Worm (Caenorhabditis elegans) whole organism, L2 larva: ENCODE measurements around the gene T01B6.1.

Experiments
- F13H6.1 ChIP-seq: sonication (generic microtip); optimal IDR thresholded peaks from 2 replicates; lab custom pipeline; 2016; ENCODE audit warnings: missing genetic modification characterization, missing compliant biosample characterization
- R02D3.7 ChIP-seq: fragments of 150-350 bp; optimal IDR thresholded peaks from 2 replicates; lab custom pipeline; 2014; ENCODE audit warnings: missing biosample characterization, missing genetic modification characterization
- Y55F3AM.14 ChIP-seq: fragments of 200-800 bp; sonication (Bioruptor generic); optimal IDR thresholded peaks from 2 replicates; lab custom pipeline; 2018; ENCODE audit warnings: mild to moderate bottlenecking, missing genetic modification characterization, missing compliant biosample characterization
- ZK546.5 ChIP-seq: sonication (generic microtip); optimal IDR thresholded peaks from 2 replicates; lab custom pipeline; 2017; ENCODE audit warnings: missing biosample characterization, missing genetic modification characterization
- alr-1 ChIP-seq: fragments of 150-350 bp; optimal IDR thresholded peaks from 2 replicates; lab custom pipeline; 2014; ENCODE audit warnings: missing biosample characterization, missing genetic modification characterization
- aly-2 ChIP-seq: fragments of 150-350 bp; optimal IDR thresholded peaks from 2 replicates; lab custom pipeline; 2014; ENCODE audit warnings: missing biosample characterization, missing genetic modification characterization
- blmp-1 ChIP-seq: sonication (generic microtip); optimal IDR thresholded peaks from 2 replicates; lab custom pipeline; 2017; ENCODE audit warnings: missing genetic modification characterization, mild to moderate bottlenecking, missing compliant biosample characterization, antibody characterized with exemption, moderate library complexity; ENCODE audit not compliant: insufficient read depth
- crh-2 ChIP-seq: sonication (generic microtip); optimal IDR thresholded peaks from 2 replicates; lab custom pipeline; 2017; ENCODE audit warnings: missing biosample characterization, missing genetic modification characterization
- egl-27 ChIP-seq: sonication (generic microtip); optimal IDR thresholded peaks from 3 replicates; lab custom pipeline; 2017; ENCODE audit warnings: missing biosample characterization, missing genetic modification reagents, missing genetic modification characterization
- elt-3 ChIP-seq: sonication (generic microtip); optimal IDR thresholded peaks from 2 replicates; lab custom pipeline; 2017; ENCODE audit warnings: missing biosample characterization, missing genetic modification characterization
- fos-1 ChIP-seq: fragments of 150-350 bp; optimal IDR thresholded peaks from 2 replicates; lab custom pipeline; 2014; ENCODE audit warnings: missing biosample characterization, missing genetic modification characterization
- gmeb-1 ChIP-seq: fragments of 150-350 bp; optimal IDR thresholded peaks from 2 replicates; lab custom pipeline; 2014; ENCODE audit warnings: missing biosample characterization, missing genetic modification characterization
- lin-11 ChIP-seq: fragments of 150-350 bp; sonication (generic microtip); optimal IDR thresholded peaks from 2 replicates; lab custom pipeline; 2014; ENCODE audit warnings: missing biosample characterization, missing genetic modification characterization, inconsistent platforms, mixed read lengths
- lin-13 ChIP-seq: fragments of 150-350 bp; optimal IDR thresholded peaks from 2 replicates; lab custom pipeline; 2014; ENCODE audit warnings: missing biosample characterization, missing genetic modification reagents, missing genetic modification characterization
- lin-39 ChIP-seq: fragments of 150-350 bp; optimal IDR thresholded peaks from 2 replicates; lab custom pipeline; 2014; ENCODE audit warnings: missing biosample characterization, missing genetic modification reagents, missing genetic modification characterization
- mbf-1 ChIP-seq: sonication (generic microtip); optimal IDR thresholded peaks from 2 replicates; lab custom pipeline; 2017; ENCODE audit warnings: missing biosample characterization, missing genetic modification characterization
- mdl-1 ChIP-seq, 2 experiments: fragments of 150-350 bp in 1 of 2; sonication (generic microtip) in 1 of 2; optimal IDR thresholded peaks; 2 replicates each; lab custom pipeline; 2017; ENCODE audit warnings: missing biosample characterization in 2 of 2, missing genetic modification characterization in 2 of 2
- nhr-10 ChIP-seq: sonication (generic microtip); optimal IDR thresholded peaks from 2 replicates; lab custom pipeline; 2017; ENCODE audit warnings: missing biosample characterization, missing genetic modification characterization
- nhr-11 ChIP-seq: fragments of 150-350 bp; optimal IDR thresholded peaks from 2 replicates; lab custom pipeline; 2014; ENCODE audit warnings: missing biosample characterization, missing genetic modification characterization
- nhr-129 ChIP-seq: fragments of 150-350 bp; optimal IDR thresholded peaks from 2 replicates; lab custom pipeline; 2014; ENCODE audit warnings: missing biosample characterization, missing genetic modification characterization
- nhr-21 ChIP-seq: fragments of 150-350 bp; optimal IDR thresholded peaks from 2 replicates; lab custom pipeline; 2014; ENCODE audit warnings: missing biosample characterization, missing genetic modification characterization
- nhr-23 ChIP-seq: fragments of 150-350 bp; optimal IDR thresholded peaks from 2 replicates; lab custom pipeline; 2014; ENCODE audit warnings: missing biosample characterization, missing genetic modification reagents, missing genetic modification characterization
- nhr-237 ChIP-seq: fragments of 150-350 bp; optimal IDR thresholded peaks from 2 replicates; lab custom pipeline; 2014; ENCODE audit warnings: missing biosample characterization, missing genetic modification characterization
- nhr-25 ChIP-seq: fragments of 150-350 bp; sonication (generic microtip); optimal IDR thresholded peaks from 3 replicates; lab custom pipeline; 2014; ENCODE audit warnings: missing biosample characterization, missing genetic modification characterization
- nhr-77 ChIP-seq: fragments of 150-350 bp; optimal IDR thresholded peaks from 2 replicates; lab custom pipeline; 2014; ENCODE audit warnings: missing biosample characterization, missing genetic modification characterization
- peb-1 ChIP-seq: fragments of 150-350 bp; optimal IDR thresholded peaks from 2 replicates; lab custom pipeline; 2014; ENCODE audit warnings: missing biosample characterization, missing genetic modification characterization
- sem-4 ChIP-seq: fragments of 150-350 bp; optimal IDR thresholded peaks from 2 replicates; lab custom pipeline; 2014; ENCODE audit warnings: missing biosample characterization, missing genetic modification reagents, missing genetic modification characterization
- sma-3 ChIP-seq: sonication (generic microtip); optimal IDR thresholded peaks from 2 replicates; lab custom pipeline; 2016; ENCODE audit warnings: missing genetic modification reagents, missing genetic modification characterization, missing compliant biosample characterization
- sma-9 ChIP-seq, 2 experiments: fragments of 150-350 bp in 1 of 2; sonication (generic microtip) in 1 of 2; optimal IDR thresholded peaks; 2 replicates each; lab custom pipeline; 2014 to 2016; ENCODE audit warnings: missing genetic modification characterization in 2 of 2, mild to moderate bottlenecking in 1 of 2, missing biosample characterization in 1 of 2, missing compliant biosample characterization in 1 of 2, missing genetic modification reagents in 1 of 2, moderate library complexity in 1 of 2
- unc-39 ChIP-seq: fragments of 150-350 bp; optimal IDR thresholded peaks from 2 replicates; lab custom pipeline; 2014; ENCODE audit warnings: missing biosample characterization, missing genetic modification characterization
- ztf-1 ChIP-seq: fragments of 200-800 bp; sonication (Bioruptor generic); conservative IDR thresholded peaks from 2 replicates; pipeline ENCODE4 v1.3.6; 2022; ENCODE audit warnings: missing genetic modification characterization, missing compliant biosample characterization
- ztf-11 ChIP-seq: sonication (generic microtip); optimal IDR thresholded peaks from 2 replicates; lab custom pipeline; 2017; ENCODE audit warnings: missing biosample characterization, missing genetic modification characterization
- ztf-4 ChIP-seq: fragments of 150-350 bp; optimal IDR thresholded peaks from 2 replicates; lab custom pipeline; 2014; ENCODE audit warnings: missing biosample characterization, missing genetic modification characterization

The T01B6.1 gene

DNA sequence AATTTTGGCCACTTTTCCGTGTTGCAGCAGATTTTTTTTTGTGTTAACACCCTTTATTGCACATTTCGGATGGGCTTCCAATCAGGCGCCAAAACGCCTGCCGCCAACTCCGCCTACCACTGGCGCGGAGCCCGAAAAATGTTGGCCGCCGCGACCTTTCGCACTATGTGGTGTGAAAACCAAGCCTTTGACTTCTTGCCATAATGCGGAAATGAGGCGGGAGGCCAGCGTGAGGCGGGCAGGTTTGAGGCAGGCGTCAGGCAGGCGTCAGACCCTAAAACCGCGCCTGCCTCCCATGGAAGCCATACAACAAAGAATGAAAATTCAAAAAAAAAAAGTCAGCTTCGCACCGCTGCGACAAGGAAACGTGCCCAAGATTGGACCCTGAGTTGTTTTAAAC, 18.6 kb upstream of the T01B6.1 start:
- TF ChIP-seq blmp-1 (tag; lab: Kevin White, UChicago) (no peak), ztf-4 (tag; lab: Kevin White, UChicago) (no peak), nhr-25 (tag; lab: Kevin White, UChicago) (no peak), nhr-21 (tag; lab: Kevin White, UChicago) (no peak), R02D3.7 (tag; lab: Kevin White, UChicago) (no peak), aly-2 (tag; lab: Kevin White, UChicago) (no peak), mbf-1 (tag; lab: Kevin White, UChicago) (no peak), egl-27 (tag; lab: Kevin White, UChicago) (no peak), alr-1 (tag; lab: Kevin White, UChicago) (no peak), sem-4 (tag; lab: Kevin White, UChicago) (no peak), crh-2 (tag; lab: Kevin White, UChicago) (no peak)

DNA sequence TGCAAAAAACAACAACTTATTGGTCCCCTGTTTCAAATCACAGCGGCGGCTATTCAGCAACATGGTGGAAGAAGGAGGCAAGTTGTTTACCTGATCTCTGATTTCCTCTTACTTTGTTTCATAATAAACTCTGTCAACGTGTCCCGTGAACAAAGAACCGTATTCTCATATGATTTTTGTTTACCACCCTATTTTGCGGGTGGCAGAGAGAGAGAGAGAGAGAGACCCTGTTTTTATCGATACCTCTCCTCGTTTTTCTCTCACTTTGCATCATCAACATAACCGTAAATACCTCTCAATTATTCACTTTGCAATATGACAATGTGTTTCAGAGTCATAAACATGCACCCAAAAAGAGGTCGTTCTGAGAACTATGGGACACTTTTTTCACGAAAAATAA, 18.0 kb upstream of the T01B6.1 start:
- no peak for TF ChIP-seq ztf-11
- TF ChIP-seq unc-39 (tag; lab: Kevin White, UChicago): no peak
- TF ChIP-seq sma-3 (GFP tag; lab: Kevin White, UChicago): peak; percentile 14
- TF ChIP-seq F13H6.1 (tag; lab: Kevin White, UChicago): peak; percentile 8
- TF ChIP-seq nhr-129 (tag; lab: Kevin White, UChicago): peak; percentile 86
- no peak for TF ChIP-seq nhr-23 (tag; lab: Kevin White, UChicago)
- TF ChIP-seq crh-2 (tag; lab: Kevin White, UChicago): peak; percentile 34
- peak; percentile 10 for TF ChIP-seq gmeb-1 (tag; lab: Kevin White, UChicago)

DNA sequence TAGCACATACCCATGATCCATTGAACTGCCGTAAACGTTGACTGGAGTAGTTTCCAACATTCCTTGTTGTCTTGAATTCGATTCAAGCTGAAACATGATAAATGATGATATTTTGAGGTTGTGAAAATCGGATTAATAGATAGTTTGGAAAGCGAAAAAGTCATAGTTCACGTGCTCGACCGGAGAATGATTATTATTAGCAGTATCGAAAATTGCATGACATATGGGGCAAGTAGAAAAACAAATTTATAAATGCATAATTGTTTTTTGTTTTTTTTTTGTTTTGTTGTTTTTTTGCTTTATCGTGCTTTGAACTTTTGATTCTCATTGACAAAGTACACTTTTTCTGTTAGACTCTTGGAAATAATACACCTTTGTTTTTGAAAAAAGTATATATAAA, 16.2 kb upstream of the T01B6.1 start, which contains the start of gene aakg-4:
TSS of gene aakg-4 (minus strand) at position 101 of the 400 bp plus-strand sequence.
- TF ChIP-seq elt-3 (no peak), egl-27 (tag; lab: Kevin White, UChicago) (no peak), mbf-1 (tag; lab: Kevin White, UChicago) (no peak), crh-2 (tag; lab: Kevin White, UChicago) (no peak), Y55F3AM.14 (GFP tag; lab: Kevin White, UChicago) (no peak), nhr-237 (tag; lab: Kevin White, UChicago) (no peak), lin-13 (GFP tag; lab: Kevin White, UChicago) (no peak), nhr-129 (tag; lab: Kevin White, UChicago) (no peak), ztf-4 (tag; lab: Kevin White, UChicago) (no peak), ztf-1 (GFP tag; lab: Robert Waterston, UW) (no peak), mdl-1 (tag; optimal IDR thresholded peaks at IDR 0.05; lab: Kevin White, UChicago) (no peak), lin-11 (tag; lab: Kevin White, UChicago) (no peak), lin-39 (no peak), blmp-1 (tag; lab: Kevin White, UChicago) (no peak), peb-1 (no peak)

ce11 chrX:2320539-2320938, 14.9 kb upstream of the T01B6.1 start:
- no peak for TF ChIP-seq crh-2 (tag; lab: Kevin White, UChicago)
- no peak for TF ChIP-seq sma-9 (GFP tag; optimal IDR thresholded peaks at IDR 0.05; lab: Kevin White, UChicago)
- TF ChIP-seq sma-9 (tag; optimal IDR thresholded peaks at IDR 0.05; lab: Kevin White, UChicago): no peak
- TF ChIP-seq nhr-10 (tag; lab: Kevin White, UChicago): no peak
- no peak for TF ChIP-seq ztf-11
- no peak for TF ChIP-seq nhr-11 (tag; lab: Kevin White, UChicago)
- TF ChIP-seq fos-1: no peak
- TF ChIP-seq nhr-77 (tag; lab: Kevin White, UChicago): no peak
- TF ChIP-seq mbf-1 (tag; lab: Kevin White, UChicago): no peak

ce11 chrX:2321758-2322157, 13.7 kb upstream of the T01B6.1 start:
- TF ChIP-seq sma-9 (GFP tag; optimal IDR thresholded peaks at IDR 0.05; lab: Kevin White, UChicago): peak; percentile 38
- no peak for TF ChIP-seq sma-9 (tag; optimal IDR thresholded peaks at IDR 0.05; lab: Kevin White, UChicago)
- peak; percentile 18 for TF ChIP-seq nhr-129 (tag; lab: Kevin White, UChicago)
- no peak for TF ChIP-seq ZK546.5
